Fruit fly (Drosophila melanogaster): ENCODE measurements around the gene CG31288.

dm6 chr3R:25283209-25283670 is 16.1 kb downstream of the CG31288 start, which contains the start of gene CG31300:
- TF ChIP-seq CG8159 (tag; optimal IDR thresholded peaks at IDR 0.05), result no peak
- TF ChIP-seq CG14655 (GFP tag; optimal IDR thresholded peaks at IDR 0.05), result no peak
- no peak for TF ChIP-seq CG13204 (GFP tag; optimal IDR thresholded peaks at IDR 0.05)

All from whole organism, pupa.